Worm (Caenorhabditis elegans) whole organism, L4/young adult: ENCODE measurements around the gene cutl-27.

Experiments
- W03F9.2 ChIP-seq: fragments of 150-350 bp; optimal IDR thresholded peaks from 2 replicates; lab custom pipeline; 2014; ENCODE audit warnings: missing biosample characterization, missing genetic modification characterization
- him-1 ChIP-seq: sonication (generic microtip); optimal IDR thresholded peaks from 2 replicates; lab custom pipeline; 2016; ENCODE audit warnings: missing genotype, missing genetic modification reagents, missing genetic modification characterization, missing compliant biosample characterization

- TF ChIP-seq W03F9.2 (tag; lab: Kevin White, UChicago) (no peak), him-1 (no peak)
Observed at ce11 chrIV:11914837-11915737, 36.7 kb downstream of the cutl-27 start, which contains the start of gene fat-6.
